Worm (Caenorhabditis elegans): Measurements from ENCODE around the gene eat-3.
A peak's percentile ranks its signal among the peaks of the same experiment; 100 is the strongest.

ce11 chrII:9311702-9312101, 13.0 kb upstream of the eat-3 start:
- peak; percentile 25 for TF ChIP-seq unc-62 (GFP tag; optimal IDR thresholded peaks at IDR 0.05)
- no peak for TF ChIP-seq snpc-4 (tag; optimal IDR thresholded peaks at IDR 0.05)
- no peak for TF ChIP-seq mab-5 (tag; optimal IDR thresholded peaks at IDR 0.05)
- TF ChIP-seq ces-1 (GFP tag; optimal IDR thresholded peaks at IDR 0.05) = peak; percentile 98
- TF ChIP-seq ceh-43 (GFP tag; optimal IDR thresholded peaks at IDR 0.05) = no peak
- no peak for TF ChIP-seq unc-39 (tag; optimal IDR thresholded peaks at IDR 0.05)
- no peak for TF ChIP-seq sptf-1 (tag; optimal IDR thresholded peaks at IDR 0.05)
- TF ChIP-seq nhr-76 (tag; optimal IDR thresholded peaks at IDR 0.05) = no peak
- no peak for TF ChIP-seq flh-1 (GFP tag; optimal IDR thresholded peaks at IDR 0.05)
- TF ChIP-seq zip-8 (tag; optimal IDR thresholded peaks at IDR 0.05) = no peak
- TF ChIP-seq elt-1 (tag; optimal IDR thresholded peaks at IDR 0.05; ENCODE audit: borderline replicate concordance, insufficient read depth) = no peak

Measured in whole organism, mixed stage, embryonic.